Worm (Caenorhabditis elegans) whole organism, mixed stage, embryonic: ENCODE results near the gene cogc-8.

Experiments used
- M03D4.4 ChIP-seq: sonication (generic microtip); optimal IDR thresholded peaks from 2 replicates; lab custom pipeline; 2017; ENCODE audit warnings: mild to moderate bottlenecking, missing genetic modification characterization, missing compliant biosample characterization
- bed-3 ChIP-seq: fragments of 200-800 bp; sonication (Bioruptor generic); optimal IDR thresholded peaks from 3 replicates; lab custom pipeline; 2018; ENCODE audit warnings: mild to moderate bottlenecking, missing genetic modification characterization, moderate library complexity, missing compliant biosample characterization
- ceh-39 ChIP-seq: fragments of 150-350 bp; optimal IDR thresholded peaks from 2 replicates; lab custom pipeline; 2014; ENCODE audit warnings: missing biosample characterization, missing genetic modification characterization
- ceh-83 ChIP-seq: fragments of 200-800 bp; sonication (Bioruptor generic); optimal IDR thresholded peaks from 2 replicates; lab custom pipeline; 2018; ENCODE audit warnings: mild to moderate bottlenecking, missing genetic modification characterization, missing compliant biosample characterization
- ces-1 ChIP-seq: fragments of 150-350 bp; optimal IDR thresholded peaks from 2 replicates; lab custom pipeline; 2014; ENCODE audit warnings: missing biosample characterization, missing genetic modification reagents, missing genetic modification characterization
- cnd-1 ChIP-seq: fragments of 200-800 bp; sonication (Bioruptor generic); optimal IDR thresholded peaks from 2 replicates; lab custom pipeline; 2018; ENCODE audit warnings: mild to moderate bottlenecking, missing genetic modification characterization, missing compliant biosample characterization
- drap-1 ChIP-seq: fragments of 200-800 bp; sonication (Bioruptor generic); optimal IDR thresholded peaks from 3 replicates; lab custom pipeline; 2018; ENCODE audit warnings: mild to moderate bottlenecking, missing genetic modification characterization, missing compliant biosample characterization
- elt-1 ChIP-seq: sonication (generic microtip); optimal IDR thresholded peaks from 2 replicates; lab custom pipeline; 2017; ENCODE audit warnings: missing genetic modification characterization, mild to moderate bottlenecking, missing compliant biosample characterization, antibody characterized with exemption, moderate library complexity, borderline replicate concordance; ENCODE audit not compliant: insufficient read depth
- elt-3 ChIP-seq: fragments of 150-350 bp; optimal IDR thresholded peaks from 2 replicates; lab custom pipeline; 2014; ENCODE audit warnings: missing biosample characterization, missing genetic modification characterization
- flh-1 ChIP-seq: fragments of 200-800 bp; sonication (Bioruptor generic); optimal IDR thresholded peaks from 2 replicates; lab custom pipeline; 2018; ENCODE audit warnings: mild to moderate bottlenecking, missing genetic modification characterization, moderate library complexity, missing compliant biosample characterization
- hlh-1 ChIP-seq: fragments of 150-350 bp; optimal IDR thresholded peaks from 2 replicates; lab custom pipeline; 2014; ENCODE audit warnings: missing biosample characterization, missing genetic modification reagents, missing genetic modification characterization
- lin-13 ChIP-seq: fragments of 150-350 bp; optimal IDR thresholded peaks from 2 replicates; lab custom pipeline; 2014; ENCODE audit warnings: missing biosample characterization, missing genetic modification characterization
- lsy-2 ChIP-seq: fragments of 150-350 bp; optimal IDR thresholded peaks from 2 replicates; lab custom pipeline; 2014; ENCODE audit warnings: missing biosample characterization, missing genetic modification characterization
- mab-5 ChIP-seq: fragments of 150-350 bp; optimal IDR thresholded peaks from 2 replicates; lab custom pipeline; 2014; ENCODE audit warnings: missing biosample characterization, missing genetic modification characterization
- mep-1 ChIP-seq: fragments of 150-350 bp; optimal IDR thresholded peaks from 2 replicates; lab custom pipeline; 2017; ENCODE audit warnings: missing biosample characterization, missing genetic modification reagents, missing genetic modification characterization, inconsistent platforms
- mls-2 ChIP-seq: sonication (generic microtip); optimal IDR thresholded peaks from 2 replicates; lab custom pipeline; 2016; ENCODE audit warnings: mild to moderate bottlenecking, missing genetic modification characterization, moderate library complexity, missing compliant biosample characterization
- nhr-12 ChIP-seq: fragments of 150-350 bp; optimal IDR thresholded peaks from 2 replicates; lab custom pipeline; 2014; ENCODE audit warnings: missing biosample characterization, missing genetic modification characterization
- nhr-2 ChIP-seq: fragments of 150-350 bp; optimal IDR thresholded peaks from 2 replicates; lab custom pipeline; 2014; ENCODE audit warnings: missing biosample characterization, missing genetic modification characterization
- nhr-76 ChIP-seq: sonication (generic microtip); optimal IDR thresholded peaks from 2 replicates; lab custom pipeline; 2017; ENCODE audit warnings: missing biosample characterization, missing genetic modification characterization
- pha-4 ChIP-seq: fragments of 150-350 bp; optimal IDR thresholded peaks from 2 replicates; lab custom pipeline; 2018; ENCODE audit warnings: missing biosample characterization, missing genetic modification reagents, missing genetic modification characterization
- sem-2 ChIP-seq: fragments of 200-800 bp; sonication (Bioruptor generic); optimal IDR thresholded peaks from 2 replicates; lab custom pipeline; 2018; ENCODE audit warnings: mild to moderate bottlenecking, missing genetic modification characterization, missing compliant biosample characterization
- sptf-1 ChIP-seq: sonication (generic microtip); optimal IDR thresholded peaks from 2 replicates; lab custom pipeline; 2017; ENCODE audit warnings: mild to moderate bottlenecking, missing genetic modification characterization, moderate library complexity, missing compliant biosample characterization
- tbx-8 ChIP-seq: fragments of 200-800 bp; sonication (Bioruptor generic); optimal IDR thresholded peaks from 2 replicates; lab custom pipeline; 2018; ENCODE audit warnings: mild to moderate bottlenecking, missing genetic modification characterization, moderate library complexity, missing compliant biosample characterization
- unc-39 ChIP-seq: fragments of 150-350 bp; optimal IDR thresholded peaks from 2 replicates; lab custom pipeline; 2014; ENCODE audit warnings: missing biosample characterization, missing genetic modification characterization
- unc-62 ChIP-seq: fragments of 150-350 bp; optimal IDR thresholded peaks from 2 replicates; lab custom pipeline; 2014; ENCODE audit warnings: missing biosample characterization, missing genetic modification reagents, missing genetic modification characterization
- zip-8 ChIP-seq: fragments of 150-350 bp; optimal IDR thresholded peaks from 2 replicates; lab custom pipeline; 2014; ENCODE audit warnings: missing biosample characterization, missing genetic modification characterization

The cogc-8 gene

ce11 chrIV:231673-232072 lies 8.6 kb upstream of the cogc-8 start, which contains the start of gene gtf-2H1:
gtf-2H1 (minus strand) TSS chrIV:231773.
- no peak for TF ChIP-seq elt-1 (tag; lab: Kevin White, UChicago)
- TF ChIP-seq nhr-76 (tag; lab: Kevin White, UChicago) = no peak
- TF ChIP-seq ceh-83 (GFP tag; lab: Kevin White, UChicago) = no peak
- TF ChIP-seq drap-1 = no peak
- no peak for TF ChIP-seq ceh-39 (tag; lab: Kevin White, UChicago)
- TF ChIP-seq tbx-8 (GFP tag; lab: Kevin White, UChicago) = no peak
- TF ChIP-seq cnd-1 = no peak
- no peak for TF ChIP-seq sem-2 (GFP tag; lab: Kevin White, UChicago)
- TF ChIP-seq mls-2 (tag; lab: Kevin White, UChicago) = no peak
- no peak for TF ChIP-seq sptf-1 (tag; lab: Kevin White, UChicago)
- TF ChIP-seq flh-1 (GFP tag; lab: Kevin White, UChicago) = no peak
- no peak for TF ChIP-seq elt-3 (tag; lab: Kevin White, UChicago)
- TF ChIP-seq ces-1 (GFP tag; lab: Kevin White, UChicago) = no peak

- TF ChIP-seq zip-8 (tag; lab: Kevin White, UChicago) (no peak), elt-1 (tag; lab: Kevin White, UChicago) (no peak)
Measured at ce11 chrIV:236138-236537, 4.1 kb upstream of the cogc-8 start.

ce11 chrIV:237350-237749 lies 2.9 kb upstream of the cogc-8 start, which contains the start of gene ints-13:
ints-13 (minus strand) TSS chrIV:237450.
- TF ChIP-seq lsy-2 = no peak
- no peak for TF ChIP-seq tbx-8 (GFP tag; lab: Kevin White, UChicago)
- no peak for TF ChIP-seq sptf-1 (tag; lab: Kevin White, UChicago)
- TF ChIP-seq mab-5 = no peak
- no peak for TF ChIP-seq bed-3 (GFP tag; lab: Kevin White, UChicago)

- TF ChIP-seq zip-8 (tag; lab: Kevin White, UChicago) = peak; percentile 86
- TF ChIP-seq ceh-39 (tag; lab: Kevin White, UChicago) = no peak
Measured at ce11 chrIV:244278-244677, 4.0 kb downstream of the cogc-8 start.

- TF ChIP-seq sem-2 (GFP tag; lab: Kevin White, UChicago) (no peak), hlh-1 (no peak), ceh-39 (tag; lab: Kevin White, UChicago) (no peak), unc-62 (no peak), lin-13 (tag; lab: Kevin White, UChicago) (no peak), nhr-2 (tag; lab: Kevin White, UChicago) (no peak), nhr-12 (tag; lab: Kevin White, UChicago) (no peak), nhr-76 (tag; lab: Kevin White, UChicago) (no peak), unc-39 (tag; lab: Kevin White, UChicago) (no peak), elt-1 (tag; lab: Kevin White, UChicago) (no peak), pha-4 (tag; lab: Kevin White, UChicago) (no peak), mep-1 (tag; lab: Kevin White, UChicago) (no peak), drap-1 (no peak), elt-3 (tag; lab: Kevin White, UChicago) (no peak), flh-1 (GFP tag; lab: Kevin White, UChicago) (no peak)
Measured at ce11 chrIV:244843-245242, 4.6 kb downstream of the cogc-8 start, which contains the start of gene aass-1. aass-1 (plus strand) TSS chrIV:245143.

ce11 chrIV:247494-247893 lies 7.2 kb downstream of the cogc-8 start:
- no peak for TF ChIP-seq M03D4.4 (tag; lab: Kevin White, UChicago)
- TF ChIP-seq elt-3 (tag; lab: Kevin White, UChicago) = peak; percentile 7
- TF ChIP-seq pha-4 (tag; lab: Kevin White, UChicago) = no peak
- TF ChIP-seq ceh-39 (tag; lab: Kevin White, UChicago) = no peak
- TF ChIP-seq sptf-1 (tag; lab: Kevin White, UChicago) = no peak

ce11 chrIV:252454-252853 lies 12.2 kb downstream of the cogc-8 start, which contains the start of gene grl-19:
grl-19 (minus strand) TSS chrIV:252554.
- no peak for TF ChIP-seq M03D4.4 (tag; lab: Kevin White, UChicago)
